Fruit fly (Drosophila melanogaster): Measurements from ENCODE around the gene CG14770.
A peak's percentile ranks its signal among the peaks of the same experiment; 100 is the strongest.

Gene CG14770

dm6 chrX:1388148-1388703, 19.2 kb downstream of the CG14770 start (continued):
- TF ChIP-seq CG31224 (GFP tag; IDR thresholded peaks at IDR 0.05) (no peak), CG14965 (GFP tag; optimal IDR thresholded peaks at IDR 0.05; ENCODE audit: borderline replicate concordance) (no peak), NC2β (GFP tag; optimal IDR thresholded peaks at IDR 0.05) (no peak), lab (GFP tag; optimal IDR thresholded peaks at IDR 0.05) (peak; percentile 27), gcm (GFP tag; optimal IDR thresholded peaks at IDR 0.05) (no peak), Dek (tag; optimal IDR thresholded peaks at IDR 0.05) (no peak), tx (GFP tag; optimal IDR thresholded peaks at IDR 0.05) (no peak), Doc3 (GFP tag; IDR thresholded peaks at IDR 0.05; ENCODE audit: partially characterized antibody) (peak; percentile 36; the same call in 1 of the 3 replicates), CG4282 (GFP tag; optimal IDR thresholded peaks at IDR 0.05) (no peak), CG9797 (GFP tag; optimal IDR thresholded peaks at IDR 0.05) (no peak), CG3407 (GFP tag; optimal IDR thresholded peaks at IDR 0.05) (no peak), CG12219 (GFP tag; optimal IDR thresholded peaks at IDR 0.05) (no peak), gt (GFP tag; IDR thresholded peaks at IDR 0.05) (no peak), crol (GFP tag; IDR thresholded peaks at IDR 0.05) (peak; percentile 95), Kr (GFP tag; optimal IDR thresholded peaks at IDR 0.05) (no peak), bab2 (GFP tag; optimal IDR thresholded peaks at IDR 0.05) (no peak), CG4328 (GFP tag; optimal IDR thresholded peaks at IDR 0.05) (no peak), fd3F (GFP tag; optimal IDR thresholded peaks at IDR 0.05) (no peak), CG3847 (GFP tag; IDR thresholded peaks at IDR 0.05) (no peak), Six4 (GFP tag; optimal IDR thresholded peaks at IDR 0.05) (no peak), Taf1 (GFP tag; IDR thresholded peaks at IDR 0.05) (no peak), CG1792 (GFP tag; optimal IDR thresholded peaks at IDR 0.05) (no peak), crp (GFP tag; optimal IDR thresholded peaks at IDR 0.05) (no peak), sim (GFP tag; IDR thresholded peaks at IDR 0.05) (no peak), pb (GFP tag; optimal IDR thresholded peaks at IDR 0.05) (no peak), ci (GFP tag; IDR thresholded peaks at IDR 0.05) (peak; percentile 58), CG15696 (tag; optimal IDR thresholded peaks at IDR 0.05) (no peak), slbo (GFP tag; IDR thresholded peaks at IDR 0.05) (no peak), eyg (GFP tag; optimal IDR thresholded peaks at IDR 0.05) (no peak), CG18764 (GFP tag; optimal IDR thresholded peaks at IDR 0.05) (no peak), wor (GFP tag; IDR thresholded peaks at IDR 0.05) (no peak), Hr39 (optimal IDR thresholded peaks at IDR 0.05) (no peak), pros (GFP tag; optimal IDR thresholded peaks at IDR 0.05) (peak; percentile 75), E2f1 (GFP tag; IDR thresholded peaks at IDR 0.05) (no peak), grau (tag; optimal IDR thresholded peaks at IDR 0.05) (no peak), dmrt99B (tag; optimal IDR thresholded peaks at IDR 0.05) (no peak), CG5180 (GFP tag; optimal IDR thresholded peaks at IDR 0.05) (no peak), Rx (GFP tag; IDR thresholded peaks at IDR 0.05) (no peak), CG42726 (GFP tag; IDR thresholded peaks at IDR 0.05; ENCODE audit: partially characterized antibody) (no peak), Deaf1 (tag; optimal IDR thresholded peaks at IDR 0.05) (peak; percentile 79), ara (GFP tag; IDR thresholded peaks at IDR 0.05) (no peak), CG7556 (GFP tag; optimal IDR thresholded peaks at IDR 0.05) (no peak), NFAT (GFP tag; IDR thresholded peaks at IDR 0.05) (no peak), CG30020 (tag; optimal IDR thresholded peaks at IDR 0.05) (no peak), CG12071 (GFP tag; optimal IDR thresholded peaks at IDR 0.05) (no peak), CG4707 (GFP tag; optimal IDR thresholded peaks at IDR 0.05) (no peak), HHEX (GFP tag; optimal IDR thresholded peaks at IDR 0.05) (no peak), CG10543 (GFP tag; optimal IDR thresholded peaks at IDR 0.05) (peak; percentile 65), chinmo (GFP tag; IDR thresholded peaks at IDR 0.05; ENCODE audit: partially characterized antibody) (0 out of 4 replicates have a peak, but pooled peaks have one; percentile 30), ssp (GFP tag; IDR thresholded peaks at IDR 0.05) (no peak), Bgb (GFP tag; IDR thresholded peaks at IDR 0.05; ENCODE audit: partially characterized antibody) (no peak)
